Worm (Caenorhabditis elegans): ENCODE data around the gene txdc-9.

Gene txdc-9

DNA sequence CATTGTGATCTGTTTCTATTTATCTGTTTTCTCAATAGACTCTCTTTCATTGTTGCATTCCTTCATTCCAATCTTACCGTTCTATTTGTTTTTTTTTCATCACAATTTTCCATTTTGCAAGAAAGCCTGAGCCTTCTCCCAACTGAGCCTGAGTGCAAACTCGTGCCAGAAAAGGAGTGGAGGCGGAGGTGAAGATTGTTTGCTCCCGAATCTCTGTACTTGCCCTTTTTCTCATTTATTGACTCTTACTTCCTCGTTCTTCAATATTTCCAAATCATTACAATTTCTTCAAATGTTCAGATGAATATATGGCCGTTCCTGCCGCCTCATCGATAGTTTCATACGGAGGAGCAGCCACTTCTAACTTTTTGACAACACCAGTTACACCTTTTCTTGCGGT is 25.1 kb upstream of the txdc-9 start, which contains the start of gene let-756 (continued):
- no peak for TF ChIP-seq egl-44 (GFP tag; IDR thresholded peaks at IDR 0.05)
- TF ChIP-seq snpc-4 (GFP tag; optimal IDR thresholded peaks at IDR 0.05): no peak
- no peak for TF ChIP-seq snpc-4 (tag; optimal IDR thresholded peaks at IDR 0.05)
- no peak for TF ChIP-seq chd-7 (tag; optimal IDR thresholded peaks at IDR 0.05)

DNA sequence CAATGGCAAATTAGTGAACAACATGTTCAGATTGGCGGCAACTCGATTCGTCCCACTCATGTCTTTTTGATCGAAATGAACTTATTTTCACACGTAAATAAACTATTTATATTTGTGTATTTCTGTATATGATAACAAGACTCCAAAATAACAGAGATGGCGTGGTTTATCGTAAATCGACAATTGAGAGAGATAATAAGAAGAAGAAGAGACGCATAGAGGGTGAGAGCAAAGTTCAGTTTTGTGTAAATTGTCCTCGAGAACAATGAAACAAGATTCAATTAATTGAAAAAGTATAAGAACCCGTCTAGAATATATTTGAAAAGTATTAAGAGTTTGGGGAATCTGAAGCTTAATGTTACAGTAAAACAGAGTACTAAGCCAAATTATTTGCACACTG is 20.5 kb upstream of the txdc-9 start:
- TF ChIP-seq ztf-6 (GFP tag; IDR thresholded peaks at IDR 0.05) (no peak), athp-1 (tag; optimal IDR thresholded peaks at IDR 0.05) (no peak), madf-8 (GFP tag; conservative IDR thresholded peaks at IDR 0.05) (no peak), nhr-80 (tag; optimal IDR thresholded peaks at IDR 0.05) (peak; percentile 3), lin-35 (GFP tag; optimal IDR thresholded peaks at IDR 0.05) (no peak), nhr-179 (tag; optimal IDR thresholded peaks at IDR 0.05) (no peak)

DNA sequence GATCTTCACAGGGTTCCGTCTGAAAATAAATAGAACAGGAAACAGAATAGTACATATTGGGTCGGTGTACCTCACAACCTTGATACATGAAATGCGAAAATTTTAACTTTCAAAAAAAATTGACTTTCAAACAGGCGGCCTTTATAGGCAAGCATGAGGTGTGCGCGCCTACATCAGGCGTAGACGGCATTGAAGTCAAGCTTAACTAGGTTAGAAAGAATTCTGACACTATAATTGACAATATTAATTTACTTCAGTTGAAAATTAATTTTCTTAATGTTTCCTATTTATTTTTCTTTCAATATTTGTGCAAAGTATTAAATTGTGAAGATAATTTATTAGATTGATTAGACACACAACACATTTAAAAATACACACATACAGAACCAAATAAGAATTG is 20.1 kb upstream of the txdc-9 start, which contains the start of gene C05D11.5:
TSS of gene C05D11.5 (minus strand) at position 101 of the 400 bp plus-strand sequence.
- TF ChIP-seq ceh-40 (GFP tag; IDR thresholded peaks at IDR 0.05) (no peak), mxl-1 (tag; optimal IDR thresholded peaks at IDR 0.05) (no peak), F52B5.7 (tag; optimal IDR thresholded peaks at IDR 0.05) (no peak), pbrm-1 (GFP tag; IDR thresholded peaks at IDR 0.05) (no peak)

- TF ChIP-seq hrde-1 (tag; optimal IDR thresholded peaks at IDR 0.05; ENCODE audit: borderline replicate concordance): no peak
- no peak for TF ChIP-seq ama-1 (optimal IDR thresholded peaks at IDR 0.05)
- no peak for TF ChIP-seq ama-1 (GFP tag; optimal IDR thresholded peaks at IDR 0.05)
- no peak for TF ChIP-seq F22D6.2 (tag; optimal IDR thresholded peaks at IDR 0.05)
- TF ChIP-seq B0336.3 (GFP tag; IDR thresholded peaks at IDR 0.05): 0 out of 2 replicates have a peak, but pooled peaks have one; percentile 55
- no peak for TF ChIP-seq ceh-91 (GFP tag; IDR thresholded peaks at IDR 0.05)
- no peak for TF ChIP-seq hlh-12 (tag; optimal IDR thresholded peaks at IDR 0.05)
- no peak for TF ChIP-seq ztf-22 (GFP tag; optimal IDR thresholded peaks at IDR 0.05)
- no peak for TF ChIP-seq lin-54 (GFP tag; optimal IDR thresholded peaks at IDR 0.05)
- no peak for TF ChIP-seq nhr-80 (tag; optimal IDR thresholded peaks at IDR 0.05)
- TF ChIP-seq C17E4.6 (GFP tag; IDR thresholded peaks at IDR 0.05): no peak
- TF ChIP-seq B0261.1 (tag; optimal IDR thresholded peaks at IDR 0.05): no peak
- TF ChIP-seq Y79H2A.3 (GFP tag; conservative IDR thresholded peaks at IDR 0.05): no peak
- TF ChIP-seq T26A5.8 (tag; optimal IDR thresholded peaks at IDR 0.05): no peak
- peak; percentile 20; the same call in 1 of the 2 replicates for TF ChIP-seq Y56A3A.18 (GFP tag; IDR thresholded peaks at IDR 0.05)
- no peak for TF ChIP-seq ceh-40 (GFP tag; IDR thresholded peaks at IDR 0.05)
- no peak for TF ChIP-seq egl-18 (GFP tag; IDR thresholded peaks at IDR 0.05)
- peak; percentile 5; the same call in 1 of the 2 replicates for TF ChIP-seq cebp-2 (GFP tag; IDR thresholded peaks at IDR 0.05)
- TF ChIP-seq attf-5 (GFP tag; optimal IDR thresholded peaks at IDR 0.05): no peak
- peak; percentile 24 for TF ChIP-seq tlf-1 (GFP tag; optimal IDR thresholded peaks at IDR 0.05)
- no peak for TF ChIP-seq ztf-18 (tag; optimal IDR thresholded peaks at IDR 0.05)
- no peak for TF ChIP-seq bed-1 (GFP tag; IDR thresholded peaks at IDR 0.05)
- no peak for TF ChIP-seq ceh-58 (GFP tag; IDR thresholded peaks at IDR 0.05)
- no peak for TF ChIP-seq F55B11.4 (tag; optimal IDR thresholded peaks at IDR 0.05; ENCODE audit: borderline replicate concordance, insufficient read depth)
- TF ChIP-seq lir-1 (GFP tag; conservative IDR thresholded peaks at IDR 0.05): no peak
- TF ChIP-seq nfya-2 (GFP tag; IDR thresholded peaks at IDR 0.05): no peak
- TF ChIP-seq ztf-25 (GFP tag; IDR thresholded peaks at IDR 0.05): no peak
- no peak; the same call in 1 of the 2 replicates for TF ChIP-seq C06A6.2 (GFP tag; conservative IDR thresholded peaks at IDR 0.05)
- no peak for TF ChIP-seq bed-2 (GFP tag; IDR thresholded peaks at IDR 0.05)
- no peak for TF ChIP-seq F57A8.1 (GFP tag; optimal IDR thresholded peaks at IDR 0.05)
- TF ChIP-seq Y67H2A.10 (GFP tag; conservative IDR thresholded peaks at IDR 0.05): no peak
- no peak for TF ChIP-seq F37B4.10 (GFP tag; IDR thresholded peaks at IDR 0.05)
These were observed 16.5 kb upstream of the txdc-9 start, which contains the start of gene nas-4 for ce11 chrIII:6415306-6415973. Gene nas-4 (minus strand): TSS chrIII:6415656.
